Worm (Caenorhabditis elegans) whole organism, L1 larva: Measurements from ENCODE around the gene acc-1.

Source experiments
- egl-27 ChIP-seq, 2 experiments: fragments of 150-350 bp in 1 of 2; sonication (generic microtip); optimal IDR thresholded peaks; 3 replicates each; lab custom pipeline; 2017 to 2018; ENCODE audit warnings: missing biosample characterization in 2 of 2, missing genetic modification characterization in 2 of 2, missing genetic modification reagents in 2 of 2
- fos-1 ChIP-seq: fragments of 150-350 bp; optimal IDR thresholded peaks from 2 replicates; lab custom pipeline; 2014; ENCODE audit warnings: missing biosample characterization, missing genetic modification characterization
- lsy-2 ChIP-seq, 2 experiments: fragments of 150-350 bp; optimal IDR thresholded peaks; 2 replicates each; lab custom pipeline; 2014; ENCODE audit warnings: missing biosample characterization in 2 of 2, missing genetic modification characterization in 2 of 2
- nhr-77 ChIP-seq: fragments of 150-350 bp; optimal IDR thresholded peaks from 2 replicates; lab custom pipeline; 2014; ENCODE audit warnings: missing biosample characterization, missing genetic modification characterization
- swsn-7 ChIP-seq: sonication (generic microtip); optimal IDR thresholded peaks from 2 replicates; lab custom pipeline; 2016; ENCODE audit warnings: missing genetic modification characterization, missing compliant biosample characterization
- ztf-4 ChIP-seq: fragments of 150-350 bp; optimal IDR thresholded peaks from 2 replicates; lab custom pipeline; 2014; ENCODE audit warnings: missing biosample characterization, missing genetic modification characterization

ce11 chrIV:9627033-9627432, 30.8 kb upstream of the acc-1 start:
- no peak for TF ChIP-seq nhr-77
- TF ChIP-seq lsy-2 (tag; optimal IDR thresholded peaks at IDR 0.05; lab: Kevin White, UChicago) = no peak
- no peak for TF ChIP-seq fos-1 (tag; lab: Kevin White, UChicago)
- TF ChIP-seq ztf-4 (tag; lab: Kevin White, UChicago) = no peak
- no peak for TF ChIP-seq swsn-7 (tag; lab: Kevin White, UChicago)
- no peak for TF ChIP-seq egl-27 (tag; optimal IDR thresholded peaks at IDR 0.05; lab: Kevin White, UChicago)
